Worm (Caenorhabditis elegans) whole organism, young adult: ENCODE measurements around the gene C37C3.2.

Source experiments
- B0035.1 ChIP-seq: sonication (generic microtip); optimal IDR thresholded peaks from 2 replicates; lab custom pipeline; 2016; ENCODE audit warnings: missing genetic modification characterization, mild to moderate bottlenecking, missing compliant biosample characterization, missing genotype, missing genetic modification reagents
- B0336.3 ChIP-seq: fragments of 200-800 bp; sonication (Bioruptor generic); IDR thresholded peaks from 2 replicates; pipeline ENCODE4 v1.3.6; 2022; ENCODE audit warnings: missing genetic modification characterization, missing compliant biosample characterization
- C06A6.2 ChIP-seq: fragments of 200-800 bp; sonication (Bioruptor generic); conservative IDR thresholded peaks from 2 replicates; pipeline ENCODE4 v1.3.6; 2022; ENCODE audit warnings: missing genetic modification characterization, missing compliant biosample characterization
- D2030.7 ChIP-seq: fragments of 200-800 bp; sonication (Bioruptor generic); IDR thresholded peaks from 2 replicates; pipeline ENCODE4 v1.3.6; 2022; ENCODE audit warnings: missing genetic modification reagents, missing genetic modification characterization, missing compliant biosample characterization
- F22D6.2 ChIP-seq: sonication (generic microtip); optimal IDR thresholded peaks from 2 replicates; lab custom pipeline; 2016; ENCODE audit warnings: mild to moderate bottlenecking, missing genetic modification characterization, missing compliant biosample characterization
- F52B5.7 ChIP-seq: sonication (generic microtip); optimal IDR thresholded peaks from 2 replicates; lab custom pipeline; 2016; ENCODE audit warnings: mild to moderate bottlenecking, missing genetic modification characterization, missing compliant biosample characterization
- K11D2.4 ChIP-seq: fragments of 200-800 bp; sonication (Bioruptor generic); IDR thresholded peaks from 2 replicates; pipeline ENCODE4 v1.3.6; 2022; ENCODE audit warnings: missing genetic modification reagents, missing genetic modification characterization, missing compliant biosample characterization
- Y53G8AR.9 ChIP-seq: fragments of 200-800 bp; sonication (Bioruptor generic); conservative IDR thresholded peaks from 2 replicates; pipeline ENCODE4 v1.3.6; 2022; ENCODE audit warnings: missing genetic modification reagents, missing genetic modification characterization, missing compliant biosample characterization
- Y67H2A.10 ChIP-seq: fragments of 200-800 bp; sonication (Bioruptor generic); conservative IDR thresholded peaks from 2 replicates; pipeline ENCODE4 v1.3.6; 2022; ENCODE audit warnings: missing genetic modification reagents, missing genetic modification characterization, missing compliant biosample characterization
- Y79H2A.3 ChIP-seq: fragments of 200-800 bp; sonication (Bioruptor generic); conservative IDR thresholded peaks from 2 replicates; pipeline ENCODE4 v1.3.6; 2022; ENCODE audit warnings: missing genetic modification reagents, missing genetic modification characterization, missing compliant biosample characterization
- akir-1 ChIP-seq: fragments of 200-800 bp; sonication (Bioruptor generic); optimal IDR thresholded peaks from 2 replicates; lab custom pipeline; 2018; ENCODE audit warnings: mild to moderate bottlenecking, missing genetic modification characterization, moderate library complexity, missing compliant biosample characterization
- atf-7 ChIP-seq: sonication (generic microtip); optimal IDR thresholded peaks from 2 replicates; lab custom pipeline; 2017; ENCODE audit warnings: mild to moderate bottlenecking, missing genetic modification characterization, missing compliant biosample characterization
- ccch-3 ChIP-seq: fragments of 200-800 bp; sonication (Bioruptor generic); optimal IDR thresholded peaks from 2 replicates; lab custom pipeline; 2018; ENCODE audit warnings: mild to moderate bottlenecking, missing genetic modification characterization, missing compliant biosample characterization
- ceh-27 ChIP-seq: fragments of 200-800 bp; sonication (Bioruptor generic); optimal IDR thresholded peaks from 2 replicates; lab custom pipeline; 2018; ENCODE audit warnings: mild to moderate bottlenecking, missing genetic modification characterization, moderate library complexity, missing compliant biosample characterization
- ceh-40 ChIP-seq: fragments of 200-800 bp; sonication (Bioruptor generic); IDR thresholded peaks from 2 replicates; pipeline ENCODE4 v1.3.6; 2022; ENCODE audit warnings: missing genetic modification characterization, missing compliant biosample characterization
- dox-1 ChIP-seq: fragments of 200-800 bp; sonication (Bioruptor generic); IDR thresholded peaks from 2 replicates; pipeline ENCODE4 v1.3.6; 2022; ENCODE audit warnings: missing genetic modification reagents, missing genetic modification characterization, missing compliant biosample characterization
- dpl-1 ChIP-seq: fragments of 150-350 bp; optimal IDR thresholded peaks from 2 replicates; lab custom pipeline; 2014; ENCODE audit warnings: missing biosample characterization, missing genetic modification reagents, missing genetic modification characterization
- efl-1 ChIP-seq: fragments of 150-350 bp; optimal IDR thresholded peaks from 2 replicates; lab custom pipeline; 2014; ENCODE audit warnings: missing biosample characterization, missing genetic modification reagents, missing genetic modification characterization
- egl-44 ChIP-seq: fragments of 200-800 bp; sonication (Bioruptor generic); IDR thresholded peaks from 2 replicates; pipeline ENCODE4 v1.3.6; 2022; ENCODE audit warnings: missing genetic modification reagents, missing genetic modification characterization, missing compliant biosample characterization
- ets-4 ChIP-seq: fragments of 200-800 bp; sonication (Bioruptor generic); optimal IDR thresholded peaks from 2 replicates; lab custom pipeline; 2018; ENCODE audit warnings: mild to moderate bottlenecking, missing genetic modification characterization, missing compliant biosample characterization
- him-1 ChIP-seq: sonication (generic microtip); optimal IDR thresholded peaks from 2 replicates; lab custom pipeline; 2016; ENCODE audit warnings: missing genotype, missing genetic modification reagents, missing genetic modification characterization, missing compliant biosample characterization
- hlh-12 ChIP-seq: sonication (generic microtip); optimal IDR thresholded peaks from 2 replicates; lab custom pipeline; 2016; ENCODE audit warnings: missing genetic modification characterization, missing compliant biosample characterization
- hlh-26 ChIP-seq: fragments of 200-800 bp; sonication (Bioruptor generic); conservative IDR thresholded peaks from 2 replicates; pipeline ENCODE4 v1.3.6; 2022; ENCODE audit warnings: missing genetic modification reagents, missing genetic modification characterization, missing compliant biosample characterization
- let-526 ChIP-seq: fragments of 200-800 bp; sonication (Bioruptor generic); IDR thresholded peaks from 2 replicates; pipeline ENCODE4 v1.3.6; 2022; ENCODE audit warnings: missing genetic modification reagents, missing genetic modification characterization, missing compliant biosample characterization
- lin-26 ChIP-seq: fragments of 200-800 bp; sonication (Bioruptor generic); IDR thresholded peaks from 2 replicates; pipeline ENCODE4 v1.3.6; 2022; ENCODE audit warnings: missing genetic modification reagents, missing genetic modification characterization, missing compliant biosample characterization
- lsy-27 ChIP-seq: sonication (generic microtip); optimal IDR thresholded peaks from 2 replicates; lab custom pipeline; 2017; ENCODE audit warnings: missing genetic modification characterization, mild to moderate bottlenecking, missing compliant biosample characterization, antibody characterized with exemption, missing genotype, borderline replicate concordance; ENCODE audit not compliant: insufficient read depth
- mes-4 ChIP-seq: sonication (generic microtip); optimal IDR thresholded peaks from 2 replicates; lab custom pipeline; 2016; ENCODE audit warnings: missing genotype, missing genetic modification characterization, missing compliant biosample characterization
- mxl-1 ChIP-seq: sonication (generic microtip); optimal IDR thresholded peaks from 2 replicates; lab custom pipeline; 2016; ENCODE audit warnings: missing genetic modification characterization, missing compliant biosample characterization
- nfya-2 ChIP-seq: fragments of 200-800 bp; sonication (Bioruptor generic); IDR thresholded peaks from 2 replicates; pipeline ENCODE4 v1.3.6; 2022; ENCODE audit warnings: missing genetic modification reagents, missing genetic modification characterization, missing compliant biosample characterization
- nfyb-1 ChIP-seq: fragments of 200-800 bp; sonication (Bioruptor generic); IDR thresholded peaks from 2 replicates; pipeline ENCODE4 v1.3.6; 2022; ENCODE audit warnings: missing genetic modification reagents, missing genetic modification characterization, missing compliant biosample characterization
- nhr-179 ChIP-seq: sonication (generic microtip); optimal IDR thresholded peaks from 2 replicates; lab custom pipeline; 2016; ENCODE audit warnings: mild to moderate bottlenecking, missing genetic modification characterization, missing compliant biosample characterization
- nhr-80 ChIP-seq: sonication (generic microtip); optimal IDR thresholded peaks from 2 replicates; lab custom pipeline; 2016; ENCODE audit warnings: missing genetic modification characterization, missing compliant biosample characterization
- sea-2 ChIP-seq: fragments of 200-800 bp; sonication (Bioruptor generic); IDR thresholded peaks from 2 replicates; pipeline ENCODE4 v1.3.6; 2022; ENCODE audit warnings: missing genetic modification characterization, missing compliant biosample characterization
- sptf-2 ChIP-seq: fragments of 200-800 bp; sonication (Bioruptor generic); optimal IDR thresholded peaks from 2 replicates; lab custom pipeline; 2018; ENCODE audit warnings: mild to moderate bottlenecking, missing genetic modification characterization, missing compliant biosample characterization
- tlf-1 ChIP-seq: fragments of 200-800 bp; sonication (Bioruptor generic); optimal IDR thresholded peaks from 2 replicates; lab custom pipeline; 2018; ENCODE audit warnings: mild to moderate bottlenecking, missing genetic modification characterization, missing compliant biosample characterization
- xnd-1 ChIP-seq: sonication (generic microtip); optimal IDR thresholded peaks from 2 replicates; lab custom pipeline; 2016; ENCODE audit warnings: missing genotype, missing genetic modification reagents, missing genetic modification characterization, missing compliant biosample characterization

The C37C3.2 gene

DNA sequence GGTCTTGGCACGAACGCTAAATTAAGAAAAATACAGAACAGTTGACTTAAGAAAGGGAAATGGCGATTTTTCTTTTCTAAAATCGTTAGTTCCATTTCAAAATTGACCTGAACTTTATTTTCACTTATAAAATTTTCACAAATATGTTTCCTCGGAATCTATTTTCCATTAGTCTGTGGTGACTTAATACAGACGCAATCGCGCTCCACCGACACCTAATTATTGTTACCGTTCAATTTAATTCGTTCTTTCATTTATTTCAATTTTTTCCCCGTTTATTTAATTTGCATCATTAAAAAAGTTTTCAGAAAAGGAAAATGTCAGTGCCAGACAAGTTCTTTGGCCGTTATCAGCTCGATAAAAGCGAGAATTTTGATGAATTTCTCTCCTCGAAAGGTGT, 35.5 kb upstream of the C37C3.2 start, which contains the start of gene lbp-4 (continued):
- no peak for TF ChIP-seq dox-1 (GFP tag; lab: Robert Waterston, UW)
- no peak for TF ChIP-seq Y53G8AR.9 (GFP tag; lab: Robert Waterston, UW)
- TF ChIP-seq nhr-80 (tag; lab: Kevin White, UChicago): peak; percentile 74
- TF ChIP-seq, all 124 proteins: peak for 8

- no peak for TF ChIP-seq hlh-12 (tag; lab: Kevin White, UChicago)
- TF ChIP-seq dox-1 (GFP tag; lab: Robert Waterston, UW): no peak
- no peak for TF ChIP-seq dpl-1 (GFP tag; lab: Kevin White, UChicago)
- no peak for TF ChIP-seq efl-1 (GFP tag; lab: Kevin White, UChicago)
- no peak for TF ChIP-seq K11D2.4 (GFP tag; lab: Robert Waterston, UW)
- TF ChIP-seq F52B5.7 (tag; lab: Kevin White, UChicago): no peak
- TF ChIP-seq nhr-80 (tag; lab: Kevin White, UChicago): no peak
- no peak for TF ChIP-seq mxl-1
- no peak for TF ChIP-seq C06A6.2
- TF ChIP-seq ceh-40 (GFP tag; lab: Robert Waterston, UW): no peak
- no peak for TF ChIP-seq F22D6.2 (tag; lab: Kevin White, UChicago)
Measured at ce11 chrV:7822655-7823054, 33.1 kb upstream of the C37C3.2 start.

- TF ChIP-seq dox-1 (GFP tag; lab: Robert Waterston, UW): no peak
- TF ChIP-seq lsy-27 (tag; lab: Kevin White, UChicago): no peak
- no peak for TF ChIP-seq nfyb-1 (GFP tag; lab: Robert Waterston, UW)
- TF ChIP-seq F52B5.7 (tag; lab: Kevin White, UChicago): no peak
- TF ChIP-seq mes-4 (tag; lab: Kevin White, UChicago): no peak
- no peak for TF ChIP-seq sea-2 (GFP tag; lab: Robert Waterston, UW)
- no peak for TF ChIP-seq egl-44 (GFP tag; lab: Robert Waterston, UW)
- TF ChIP-seq sptf-2 (GFP tag; lab: Kevin White, UChicago): no peak
- TF ChIP-seq ets-4 (GFP tag; lab: Kevin White, UChicago): no peak
- no peak for TF ChIP-seq Y79H2A.3 (GFP tag; lab: Robert Waterston, UW)
- no peak for TF ChIP-seq D2030.7 (GFP tag; lab: Robert Waterston, UW)
- TF ChIP-seq him-1 (tag; lab: Kevin White, UChicago): no peak
- TF ChIP-seq hlh-26 (GFP tag; lab: Robert Waterston, UW): no peak
- no peak for TF ChIP-seq Y53G8AR.9 (GFP tag; lab: Robert Waterston, UW)
- TF ChIP-seq akir-1 (GFP tag; lab: Kevin White, UChicago): no peak
Measured at ce11 chrV:7824138-7824537, 31.6 kb upstream of the C37C3.2 start.

ce11 chrV:7825836-7826235, 29.9 kb upstream of the C37C3.2 start:
- TF ChIP-seq dpl-1 (GFP tag; lab: Kevin White, UChicago): no peak
- TF ChIP-seq Y67H2A.10 (GFP tag; lab: Robert Waterston, UW): no peak
- TF ChIP-seq ccch-3: no peak
- no peak for TF ChIP-seq atf-7 (tag; lab: Kevin White, UChicago)
- no peak for TF ChIP-seq nfya-2 (GFP tag; lab: Robert Waterston, UW)
- TF ChIP-seq B0035.1 (tag; lab: Kevin White, UChicago): no peak
- no peak for TF ChIP-seq nhr-179 (tag; lab: Kevin White, UChicago)
- no peak for TF ChIP-seq sptf-2 (GFP tag; lab: Kevin White, UChicago)
- TF ChIP-seq B0336.3 (GFP tag; lab: Robert Waterston, UW): no peak
- TF ChIP-seq xnd-1: no peak

ce11 chrV:7826362-7826761, 29.4 kb upstream of the C37C3.2 start:
- no peak for TF ChIP-seq ceh-27 (GFP tag; lab: Kevin White, UChicago)
- TF ChIP-seq lin-26 (GFP tag; lab: Robert Waterston, UW): no peak
- TF ChIP-seq let-526 (GFP tag; lab: Robert Waterston, UW): no peak
- no peak for TF ChIP-seq tlf-1 (GFP tag; lab: Kevin White, UChicago)
- TF ChIP-seq dpl-1 (GFP tag; lab: Kevin White, UChicago): no peak
- TF ChIP-seq sptf-2 (GFP tag; lab: Kevin White, UChicago): no peak
- TF ChIP-seq, all 124 proteins: peak for 0
